Fruit fly (Drosophila melanogaster) whole organism, embryonic: ENCODE results near the gene CG15143.

Experiments
- Abd-B ChIP-seq: fragments of 200-800 bp; sonication (Bioruptor generic); optimal IDR thresholded peaks from 2 replicates; lab custom pipeline; 2018; ENCODE audit warnings: missing biosample characterization, mild to moderate bottlenecking, missing genetic modification characterization, moderate library complexity
- CG10462 ChIP-seq: fragments of 200-800 bp; sonication (Bioruptor generic); optimal IDR thresholded peaks from 2 replicates; lab custom pipeline; 2016; ENCODE audit warnings: missing biosample characterization, missing genetic modification characterization
- CG10543 ChIP-seq: fragments of 200-800 bp; sonication (Bioruptor generic); optimal IDR thresholded peaks from 3 replicates; lab custom pipeline; 2017; ENCODE audit warnings: missing biosample characterization, mild to moderate bottlenecking, missing genetic modification characterization, moderate library complexity
- CG11398 ChIP-seq: fragments of 200-800 bp; sonication (Bioruptor generic); optimal IDR thresholded peaks from 2 replicates; lab custom pipeline; 2016; ENCODE audit warnings: missing biosample characterization, missing genetic modification characterization
- CG12299 ChIP-seq: fragments of 200-800 bp; sonication (Bioruptor generic); optimal IDR thresholded peaks from 2 replicates; lab custom pipeline; 2018; ENCODE audit warnings: missing biosample characterization, mild to moderate bottlenecking, missing genetic modification characterization
- CG13894 ChIP-seq: fragments of 200-800 bp; sonication (Bioruptor generic); optimal IDR thresholded peaks from 3 replicates; lab custom pipeline; 2018; ENCODE audit warnings: missing biosample characterization, mild to moderate bottlenecking, missing genetic modification characterization, moderate library complexity
- CG14860 ChIP-seq: fragments of 200-800 bp; sonication (Bioruptor generic); IDR thresholded peaks from 3 replicates; pipeline ENCODE4 v1.3.6; 2022; ENCODE audit warnings: missing biosample characterization, missing genetic modification characterization; ENCODE audit not compliant: partially characterized antibody
- CG14965 ChIP-seq: fragments of 200-800 bp; sonication (Bioruptor generic); optimal IDR thresholded peaks from 2 replicates; lab custom pipeline; 2016; ENCODE audit warnings: missing biosample characterization, missing genetic modification characterization, borderline replicate concordance
- CG17361 ChIP-seq: fragments of 200-800 bp; sonication (Bioruptor generic); IDR thresholded peaks from 3 replicates; pipeline ENCODE4 v1.3.6; 2022; ENCODE audit warnings: missing biosample characterization, missing genetic modification characterization
- CG2129 ChIP-seq: fragments of 200-800 bp; sonication (Bioruptor generic); IDR thresholded peaks from 2 replicates; pipeline ENCODE4 v1.3.6; 2022; ENCODE audit warnings: missing biosample characterization, missing genetic modification characterization; ENCODE audit not compliant: partially characterized antibody
- CG31365 ChIP-seq: fragments of 200-800 bp; sonication (Bioruptor generic); optimal IDR thresholded peaks from 2 replicates; lab custom pipeline; 2018; ENCODE audit warnings: missing biosample characterization, mild to moderate bottlenecking, missing genetic modification characterization
- CG31441 ChIP-seq: fragments of 200-800 bp; sonication (Bioruptor generic); IDR thresholded peaks from 2 replicates; pipeline ENCODE4 v1.3.6; 2022; ENCODE audit warnings: missing biosample characterization, missing genetic modification characterization
- CG32532 ChIP-seq: fragments of 200-800 bp; sonication (Bioruptor generic); IDR thresholded peaks from 2 replicates; pipeline ENCODE4 v1.3.6; 2022; ENCODE audit warnings: missing biosample characterization, missing genetic modification characterization
- CG3995 ChIP-seq: fragments of 200-800 bp; sonication (Bioruptor generic); optimal IDR thresholded peaks from 3 replicates; lab custom pipeline; 2016; ENCODE audit warnings: missing biosample characterization, missing genetic modification characterization
- CG4617 ChIP-seq: fragments of 200-800 bp; sonication (Bioruptor generic); optimal IDR thresholded peaks from 3 replicates; lab custom pipeline; 2016; ENCODE audit warnings: missing biosample characterization, missing genetic modification characterization, borderline replicate concordance
- CG5953 ChIP-seq: fragments of 200-800 bp; sonication (Bioruptor generic); IDR thresholded peaks from 2 replicates; pipeline ENCODE4 v1.3.6; 2022; ENCODE audit warnings: missing biosample characterization, missing genetic modification characterization
- CG6683 ChIP-seq: fragments of 200-800 bp; sonication (Bioruptor generic); optimal IDR thresholded peaks from 2 replicates; lab custom pipeline; 2017; ENCODE audit warnings: missing biosample characterization, mild to moderate bottlenecking, missing genetic modification characterization, missing genetic modification reagents
- Dip3 ChIP-seq: fragments of 200-800 bp; sonication (Bioruptor generic); optimal IDR thresholded peaks from 3 replicates; lab custom pipeline; 2016; ENCODE audit warnings: missing biosample characterization, missing genetic modification characterization
- Ets97D ChIP-seq: fragments of 200-800 bp; sonication (Bioruptor generic); optimal IDR thresholded peaks from 3 replicates; lab custom pipeline; 2016; ENCODE audit warnings: missing biosample characterization, missing genetic modification characterization
- Gug ChIP-seq: fragments of 200-800 bp; sonication (Bioruptor generic); IDR thresholded peaks from 4 replicates; pipeline ENCODE4 v1.3.6; 2022; ENCODE audit warnings: missing biosample characterization, missing genetic modification characterization
- H15 ChIP-seq: fragments of 200-800 bp; sonication (Bioruptor generic); IDR thresholded peaks from 3 replicates; pipeline ENCODE4 v1.3.6; 2022; ENCODE audit warnings: missing biosample characterization, missing genetic modification characterization
- Lhr ChIP-seq: fragments of 200-800 bp; sonication (Bioruptor generic); optimal IDR thresholded peaks from 3 replicates; lab custom pipeline; 2017; ENCODE audit warnings: mild to moderate bottlenecking, missing biosample characterization, missing genetic modification reagents, missing genetic modification characterization
- Med ChIP-seq: fragments of 200-800 bp; sonication (Bioruptor generic); peaks from one replicate; lab custom pipeline; 2016; ENCODE audit warnings: missing biosample characterization, missing genetic modification characterization, mild to moderate bottlenecking, inconsistent platforms, moderate library complexity
- Pdp1 ChIP-seq, 2 experiments: fragments of 200-800 bp; sonication (Bioruptor generic); optimal IDR thresholded peaks; 3 replicates each; lab custom pipeline; 2016; ENCODE audit warnings: missing biosample characterization in 2 of 2, missing genetic modification characterization in 2 of 2, mild to moderate bottlenecking in 1 of 2, moderate library complexity in 1 of 2
- Rfx ChIP-seq: fragments of 200-800 bp; sonication (Bioruptor generic); IDR thresholded peaks from 2 replicates; pipeline ENCODE4 v1.3.6; 2022; ENCODE audit warnings: missing biosample characterization, missing genetic modification characterization
- Six4 ChIP-seq: fragments of 200-800 bp; sonication (Bioruptor generic); optimal IDR thresholded peaks from 2 replicates; lab custom pipeline; 2016; ENCODE audit warnings: missing biosample characterization, missing genetic modification characterization
- Sry-β ChIP-seq: fragments of 200-800 bp; sonication (Bioruptor generic); optimal IDR thresholded peaks from 2 replicates; lab custom pipeline; 2018; ENCODE audit warnings: missing biosample characterization, mild to moderate bottlenecking, missing genetic modification characterization, moderate library complexity
- Sry-δ ChIP-seq: fragments of 200-800 bp; sonication (Bioruptor generic); optimal IDR thresholded peaks from 2 replicates; lab custom pipeline; 2016; ENCODE audit warnings: missing biosample characterization, missing genetic modification characterization
- ara ChIP-seq: fragments of 200-800 bp; sonication (Bioruptor generic); IDR thresholded peaks from 2 replicates; pipeline ENCODE4 v1.3.6; 2022; ENCODE audit warnings: missing biosample characterization, missing genetic modification characterization
- ash1 ChIP-seq: fragments of 200-800 bp; sonication (Bioruptor generic); optimal IDR thresholded peaks from 2 replicates; lab custom pipeline; 2018; ENCODE audit warnings: missing biosample characterization, mild to moderate bottlenecking, missing genetic modification characterization
- da ChIP-seq: fragments of 200-800 bp; sonication (Bioruptor generic); optimal IDR thresholded peaks from 2 replicates; lab custom pipeline; 2016; ENCODE audit warnings: missing biosample characterization, missing genetic modification characterization
- dpn ChIP-seq, 2 experiments: fragments of 200-800 bp; sonication (Bioruptor generic); optimal IDR thresholded peaks; 3 replicates each; lab custom pipeline; 2016; ENCODE audit warnings: missing biosample characterization in 2 of 2, missing genetic modification characterization in 2 of 2
- gsb ChIP-seq: fragments of 200-800 bp; sonication (Bioruptor generic); IDR thresholded peaks from 2 replicates; pipeline ENCODE4 v1.3.6; 2022; ENCODE audit warnings: missing biosample characterization, missing genetic modification characterization
- jumu ChIP-seq: fragments of 200-800 bp; sonication (Bioruptor generic); optimal IDR thresholded peaks from 3 replicates; lab custom pipeline; 2016; ENCODE audit warnings: missing biosample characterization, missing genetic modification characterization
- knrl ChIP-seq: fragments of 200-800 bp; sonication (Bioruptor generic); IDR thresholded peaks from 3 replicates; pipeline ENCODE4 v1.3.6; 2022; ENCODE audit warnings: missing biosample characterization, missing genetic modification characterization; ENCODE audit not compliant: partially characterized antibody
- lab ChIP-seq: fragments of 200-800 bp; sonication (Bioruptor generic); optimal IDR thresholded peaks from 3 replicates; lab custom pipeline; 2017; ENCODE audit warnings: missing biosample characterization, missing genetic modification characterization, mild to moderate bottlenecking, moderate library complexity, missing genetic modification reagents
- lmd ChIP-seq: fragments of 200-800 bp; sonication (Bioruptor generic); IDR thresholded peaks from 2 replicates; pipeline ENCODE4 v1.3.6; 2022; ENCODE audit warnings: missing biosample characterization, missing genetic modification characterization
- nerfin-2 ChIP-seq: fragments of 200-800 bp; sonication (Bioruptor generic); IDR thresholded peaks from 2 replicates; pipeline ENCODE4 v1.3.6; 2022; ENCODE audit warnings: missing biosample characterization, missing genetic modification characterization; ENCODE audit not compliant: partially characterized antibody
- pros ChIP-seq: fragments of 200-800 bp; sonication (Bioruptor generic); optimal IDR thresholded peaks from 3 replicates; lab custom pipeline; 2019; ENCODE audit warnings: missing biosample characterization, mild to moderate bottlenecking, missing genetic modification characterization, moderate library complexity
- salm ChIP-seq: fragments of 200-800 bp; sonication (Bioruptor generic); optimal IDR thresholded peaks from 2 replicates; lab custom pipeline; 2018; ENCODE audit warnings: missing biosample characterization, mild to moderate bottlenecking, missing genetic modification characterization
- sens ChIP-seq: fragments of 200-800 bp; sonication (Bioruptor generic); peaks from one replicate; lab custom pipeline; 2016; ENCODE audit warnings: missing biosample characterization, missing genetic modification characterization
- shn ChIP-seq: fragments of 200-800 bp; sonication (Bioruptor generic); optimal IDR thresholded peaks from 3 replicates; lab custom pipeline; 2016; ENCODE audit warnings: missing biosample characterization, missing genetic modification characterization
- sim ChIP-seq: fragments of 200-800 bp; sonication (Bioruptor generic); IDR thresholded peaks from 2 replicates; pipeline ENCODE4 v1.3.6; 2022; ENCODE audit warnings: missing biosample characterization, missing genetic modification characterization
- ssp ChIP-seq: fragments of 200-800 bp; sonication (Bioruptor generic); IDR thresholded peaks from 2 replicates; pipeline ENCODE4 v1.3.6; 2022; ENCODE audit warnings: missing biosample characterization, missing genetic modification characterization
- tap ChIP-seq: fragments of 200-800 bp; optimal IDR thresholded peaks from 3 replicates; lab custom pipeline; 2019; ENCODE audit warnings: missing biosample characterization, mild to moderate bottlenecking, missing genetic modification characterization, moderate library complexity
- tgo ChIP-seq: fragments of 200-800 bp; sonication (Bioruptor generic); IDR thresholded peaks from 3 replicates; pipeline ENCODE4 v1.3.6; 2022; ENCODE audit warnings: missing biosample characterization, missing genetic modification characterization
- tna ChIP-seq: fragments of 200-800 bp; sonication (Bioruptor generic); IDR thresholded peaks from 2 replicates; pipeline ENCODE4 v1.3.6; 2022; ENCODE audit warnings: missing biosample characterization, missing genetic modification characterization; ENCODE audit not compliant: partially characterized antibody
- trh ChIP-seq: fragments of 200-800 bp; sonication (Bioruptor generic); optimal IDR thresholded peaks from 2 replicates; lab custom pipeline; 2016; ENCODE audit warnings: missing biosample characterization, missing genetic modification characterization
- tx ChIP-seq: fragments of 200-800 bp; sonication (Bioruptor generic); optimal IDR thresholded peaks from 2 replicates; lab custom pipeline; 2016; ENCODE audit warnings: missing biosample characterization, missing genetic modification characterization
- wor ChIP-seq: fragments of 200-800 bp; sonication (Bioruptor generic); IDR thresholded peaks from 2 replicates; pipeline ENCODE4 v1.3.6; 2022; ENCODE audit warnings: missing biosample characterization, missing genetic modification characterization

The CG15143 gene

DNA sequence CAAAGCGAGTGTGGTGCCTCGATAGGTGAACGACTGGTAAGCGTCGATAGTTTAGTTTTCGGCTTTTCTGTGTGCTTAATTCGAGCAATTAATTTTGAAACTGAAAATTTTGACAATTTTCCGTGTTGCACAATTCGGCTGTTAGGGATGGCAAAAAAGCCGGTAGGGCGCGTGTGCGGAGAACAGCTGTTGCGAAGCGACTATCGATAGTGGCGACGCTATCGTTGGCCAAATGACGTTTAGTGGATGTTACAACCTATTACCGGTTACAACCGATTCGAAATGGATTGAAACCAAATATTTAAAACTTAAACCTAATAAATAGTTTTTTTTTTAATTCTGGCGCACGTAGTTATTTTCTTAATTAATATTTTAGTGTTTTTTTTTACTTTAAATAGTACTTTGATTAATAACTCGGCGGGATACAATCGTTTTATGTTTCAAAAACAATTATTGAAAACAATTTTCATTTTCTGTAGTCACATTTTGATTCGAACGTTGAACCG is 23.4 kb downstream of the CG15143 start, which contains the start of the genes mEFTs and Dhc36C (continued):
- TF ChIP-seq Gug (GFP tag; lab: Robert Waterston, UW) = no peak
- TF ChIP-seq salm = no peak
- TF ChIP-seq CG31441 = no peak
- no peak for TF ChIP-seq CG17361 (GFP tag; lab: Robert Waterston, UW)
- TF ChIP-seq jumu (GFP tag; lab: Kevin White, UChicago) = no peak
- TF ChIP-seq wor (GFP tag; lab: Robert Waterston, UW) = no peak
- no peak for TF ChIP-seq CG11398 (GFP tag; lab: Kevin White, UChicago)
- no peak for TF ChIP-seq CG5953 (GFP tag; lab: Robert Waterston, UW)
- no peak for TF ChIP-seq Sry-β (GFP tag; lab: Kevin White, UChicago)
- TF ChIP-seq trh (GFP tag; lab: Kevin White, UChicago) = no peak
- TF ChIP-seq CG4617 (GFP tag; lab: Kevin White, UChicago) = peak; percentile 46
- TF ChIP-seq Ets97D (GFP tag; lab: Kevin White, UChicago) = peak; percentile 66
- no peak for TF ChIP-seq CG6683 (GFP tag; lab: Kevin White, UChicago)
- TF ChIP-seq CG10462 (GFP tag; lab: Kevin White, UChicago) = no peak
- no peak for TF ChIP-seq Dip3 (GFP tag; lab: Kevin White, UChicago)
- no peak for TF ChIP-seq da (GFP tag; lab: Kevin White, UChicago)
- TF ChIP-seq ssp (GFP tag; lab: Robert Waterston, UW) = no peak
- TF ChIP-seq CG32532 (GFP tag; lab: Robert Waterston, UW) = no peak
- no peak for TF ChIP-seq Abd-B (GFP tag; lab: Kevin White, UChicago)
- no peak for TF ChIP-seq tgo (GFP tag; lab: Robert Waterston, UW)
- no peak for TF ChIP-seq gsb
- TF ChIP-seq Lhr (GFP tag; lab: Kevin White, UChicago) = peak; percentile 58
- TF ChIP-seq tap (tag; lab: Kevin White, UChicago) = no peak
- TF ChIP-seq ara (GFP tag; lab: Robert Waterston, UW) = no peak
- peak in 1 of 2 experiments; percentile 98 for TF ChIP-seq Pdp1 (GFP tag; optimal IDR thresholded peaks at IDR 0.05; lab: Kevin White, UChicago)
- peak; percentile 72 for TF ChIP-seq CG14860
- peak; percentile 51 for TF ChIP-seq Rfx (GFP tag; lab: Robert Waterston, UW)
- TF ChIP-seq CG14965 (GFP tag; lab: Kevin White, UChicago) = no peak
- no peak for TF ChIP-seq sim (GFP tag; lab: Robert Waterston, UW)
- no peak for TF ChIP-seq CG13894 (tag; lab: Kevin White, UChicago)
- no peak for TF ChIP-seq CG31365

DNA sequence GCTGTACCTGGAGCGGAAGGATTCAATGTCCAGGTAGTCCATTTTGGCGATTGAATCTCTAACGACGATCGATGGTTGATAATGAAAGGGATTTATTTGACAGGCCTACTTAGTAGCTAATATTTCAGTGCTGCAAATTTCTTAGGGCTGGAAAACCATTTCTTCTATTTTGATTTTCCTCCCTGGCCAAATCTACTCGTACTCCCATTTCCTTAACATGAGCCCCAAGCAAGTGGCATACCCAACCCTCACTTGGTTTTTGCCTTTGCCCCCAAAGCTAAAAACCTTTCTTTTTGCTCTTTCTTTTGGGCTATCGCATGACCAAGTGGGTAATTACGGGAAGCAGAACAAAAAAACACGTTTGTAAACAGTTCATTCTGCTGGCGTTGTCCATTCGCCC is 25.6 kb downstream of the CG15143 start, which contains the start of gene CG15142:
CG15142 (minus strand) TSS at position 101 of the 400 bp plus-strand sequence.
- peak; percentile 2 for TF ChIP-seq sens (GFP tag; lab: Kevin White, UChicago)
- no peak for TF ChIP-seq CG2129 (GFP tag; lab: Robert Waterston, UW)
- TF ChIP-seq CG10543 (GFP tag; lab: Kevin White, UChicago) = no peak
- TF ChIP-seq, all 482 proteins: peak for 1

DNA sequence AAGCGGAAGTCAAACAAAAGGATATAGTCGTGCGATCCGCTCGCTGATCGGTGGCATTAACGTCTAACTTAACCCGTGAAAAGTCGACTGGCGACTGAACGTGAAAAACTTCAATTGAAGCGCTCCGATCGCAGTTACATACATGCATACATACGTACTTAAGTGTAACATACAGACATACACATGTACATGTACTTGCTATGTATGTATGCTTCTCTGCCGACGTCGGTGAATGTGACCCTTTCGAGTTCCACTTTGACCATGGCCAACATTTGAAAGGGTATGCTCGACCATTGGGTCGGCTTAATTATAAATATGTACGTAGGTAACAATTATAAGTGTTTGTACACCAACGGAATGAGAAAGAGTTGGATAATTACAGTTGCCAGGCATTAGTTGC is 27.2 kb downstream of the CG15143 start, which contains the start of gene qua:
qua (minus strand) TSS at position 101 of the 400 bp plus-strand sequence.
- TF ChIP-seq Sry-δ (GFP tag; lab: Kevin White, UChicago) = no peak
- no peak for TF ChIP-seq dpn (GFP tag; optimal IDR thresholded peaks at IDR 0.05; lab: Kevin White, UChicago)
- TF ChIP-seq knrl (GFP tag; lab: Robert Waterston, UW) = no peak
- no peak for TF ChIP-seq CG3995 (GFP tag; lab: Kevin White, UChicago)
- TF ChIP-seq nerfin-2 (GFP tag; lab: Robert Waterston, UW) = no peak
- TF ChIP-seq tna = no peak
- TF ChIP-seq Med (GFP tag; lab: Kevin White, UChicago) = peak; percentile 16
- TF ChIP-seq Six4 (GFP tag; lab: Kevin White, UChicago) = no peak
- TF ChIP-seq H15 = no peak
- TF ChIP-seq ash1 = no peak
- TF ChIP-seq lmd (GFP tag; lab: Robert Waterston, UW) = no peak
- no peak for TF ChIP-seq shn (GFP tag; lab: Kevin White, UChicago)
- TF ChIP-seq pros (GFP tag; lab: Kevin White, UChicago) = no peak
- TF ChIP-seq tx (GFP tag; lab: Kevin White, UChicago) = no peak
- no peak for TF ChIP-seq CG12299 (tag; lab: Kevin White, UChicago)
- TF ChIP-seq lab (GFP tag; lab: Kevin White, UChicago) = no peak
